Worm (Caenorhabditis elegans): Measurements from ENCODE around the gene rpl-3.
"Not testable (repeated sequence)": the region's sequence is repeated elsewhere in the genome, so short reads cannot be mapped to it uniquely, and the experiment has no call there.

- not testable (repeated sequence) for TF ChIP-seq nhr-28 (tag; optimal IDR thresholded peaks at IDR 0.05); zip-4 (GFP tag; optimal IDR thresholded peaks at IDR 0.05); sptf-1 (tag; optimal IDR thresholded peaks at IDR 0.05)
Observed at ce11 chrIII:3858003-3858402, 9.7 kb upstream of the rpl-3 start.

Data from whole organism, L1 larva.